Fruit fly (Drosophila melanogaster): ENCODE measurements around the gene mbf1.

- TF ChIP-seq CG7271 (tag; optimal IDR thresholded peaks at IDR 0.05) (no peak), E2f2 (GFP tag; IDR thresholded peaks at IDR 0.05) (no peak), phol (tag; optimal IDR thresholded peaks at IDR 0.05) (no peak), peb (GFP tag; IDR thresholded peaks at IDR 0.05) (no peak), CG30403 (GFP tag; optimal IDR thresholded peaks at IDR 0.05) (no peak), CG1602 (GFP tag; optimal IDR thresholded peaks at IDR 0.05) (no peak), CG11696 (GFP tag; IDR thresholded peaks at IDR 0.05) (no peak), CG2116 (GFP tag; optimal IDR thresholded peaks at IDR 0.05) (peak; percentile 64), CG14860 (GFP tag; IDR thresholded peaks at IDR 0.05; ENCODE audit: partially characterized antibody) (no peak), tup (GFP tag; optimal IDR thresholded peaks at IDR 0.05) (no peak), lmd (GFP tag; IDR thresholded peaks at IDR 0.05) (no peak)
Measured at dm6 chr3L:16566700-16567221, 7.5 kb upstream of the mbf1 start, which contains the start of gene UQCR-6.4L.

Data from whole organism, embryonic.